Worm (Caenorhabditis elegans): ENCODE measurements around the gene rsp-5.

ce11 chrII:6500161-6500560, 10.2 kb downstream of the rsp-5 start, which contains the start of gene R05G9.5:
- TF ChIP-seq gmeb-2 (tag; optimal IDR thresholded peaks at IDR 0.05), result no peak
- TF ChIP-seq elt-2 (tag; optimal IDR thresholded peaks at IDR 0.05), result no peak
- TF ChIP-seq ceh-14 (tag; optimal IDR thresholded peaks at IDR 0.05), result no peak
- TF ChIP-seq F13H6.1 (tag; optimal IDR thresholded peaks at IDR 0.05), result no peak
- TF ChIP-seq ceh-9 (tag; optimal IDR thresholded peaks at IDR 0.05), result no peak
- no peak for TF ChIP-seq nhr-11 (tag; optimal IDR thresholded peaks at IDR 0.05)
- TF ChIP-seq nfya-1 (tag; optimal IDR thresholded peaks at IDR 0.05), result no peak
- TF ChIP-seq lin-11 (tag; optimal IDR thresholded peaks at IDR 0.05), result no peak

Measured in whole organism, late embryonic.